Worm (Caenorhabditis elegans): ENCODE data around the gene T10B5.8.

DNA sequence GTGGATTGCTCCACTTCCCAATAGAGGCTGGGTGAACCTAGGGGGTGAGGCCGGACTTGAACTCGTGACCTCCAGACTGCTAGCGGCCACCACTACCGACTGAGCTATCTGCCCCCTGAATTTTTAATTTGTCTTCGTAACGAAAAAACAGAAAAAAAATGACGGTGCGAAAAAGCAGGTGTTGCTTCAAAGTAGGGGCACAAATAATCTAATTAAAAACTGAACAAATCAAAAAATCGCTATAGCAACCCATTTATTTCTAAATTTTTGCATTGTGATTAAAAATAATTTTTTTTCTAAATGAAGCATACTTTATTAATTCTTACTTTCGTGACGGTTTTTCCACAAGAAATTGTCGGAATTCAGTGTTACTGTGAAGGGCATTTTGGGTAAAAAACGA is 43.9 kb upstream of the T10B5.8 start, which contains the start of gene F36H9.10:
- no peak for TF ChIP-seq hnd-1 (tag; optimal IDR thresholded peaks at IDR 0.05)
- TF ChIP-seq aly-1 (tag; optimal IDR thresholded peaks at IDR 0.05), result no peak
- TF ChIP-seq ama-1 (optimal IDR thresholded peaks at IDR 0.05), result no peak
